Worm (Caenorhabditis elegans) whole organism, L3 larva: Measurements from ENCODE around the gene W02D7.11.

Experiments
- ZK546.5 ChIP-seq: sonication (generic microtip); optimal IDR thresholded peaks from 2 replicates; lab custom pipeline; 2017; ENCODE audit warnings: missing biosample characterization, missing genetic modification characterization
- ama-1 ChIP-seq: fragments of 150-350 bp; optimal IDR thresholded peaks from 2 replicates; lab custom pipeline; 2018
- unc-62 ChIP-seq: fragments of 150-350 bp; sonication (generic microtip); optimal IDR thresholded peaks from 4 replicates; lab custom pipeline; 2014; ENCODE audit warnings: missing biosample characterization, missing genetic modification reagents, missing genetic modification characterization
- ztf-11 ChIP-seq: fragments of 150-350 bp; optimal IDR thresholded peaks from 2 replicates; lab custom pipeline; 2014; ENCODE audit warnings: missing biosample characterization, missing genetic modification characterization

- TF ChIP-seq unc-62 (GFP tag; lab: Kevin White, UChicago) (no peak), ztf-11 (tag; lab: Kevin White, UChicago) (no peak), ama-1 (lab: Kevin White, UChicago) (no peak), ZK546.5 (tag; lab: Kevin White, UChicago) (no peak)
Observed at ce11 chrV:8327080-8327479, 22.8 kb upstream of the W02D7.11 start.
